Worm (Caenorhabditis elegans) whole organism, L1 larva: ENCODE results near the gene ptr-24.

ENCODE experiments used
- alr-1 ChIP-seq: fragments of 200-800 bp; sonication (Bioruptor generic); optimal IDR thresholded peaks from 2 replicates; lab custom pipeline; 2018; ENCODE audit warnings: borderline replicate concordance, mild to moderate bottlenecking, missing genetic modification characterization, missing compliant biosample characterization
- aly-2 ChIP-seq: fragments of 150-350 bp; optimal IDR thresholded peaks from 2 replicates; lab custom pipeline; 2014; ENCODE audit warnings: missing biosample characterization, missing genetic modification characterization
- egl-13 ChIP-seq: sonication (generic microtip); optimal IDR thresholded peaks from 2 replicates; lab custom pipeline; 2016; ENCODE audit warnings: missing genotype, missing genetic modification reagents, missing genetic modification characterization, missing compliant biosample characterization
- mdl-1 ChIP-seq, 2 experiments: fragments of 150-350 bp; optimal IDR thresholded peaks; 2 replicates each; lab custom pipeline; 2014 to 2017; ENCODE audit warnings: missing biosample characterization in 2 of 2, missing genetic modification characterization in 2 of 2, inconsistent platforms in 1 of 2
- nhr-237 ChIP-seq: fragments of 150-350 bp; optimal IDR thresholded peaks from 2 replicates; lab custom pipeline; 2014; ENCODE audit warnings: missing biosample characterization, missing genetic modification characterization
- nhr-47 ChIP-seq: sonication (generic microtip); optimal IDR thresholded peaks from 2 replicates; lab custom pipeline; 2016; ENCODE audit warnings: mild to moderate bottlenecking, missing genetic modification characterization, moderate library complexity, missing compliant biosample characterization
- nhr-77 ChIP-seq: fragments of 150-350 bp; optimal IDR thresholded peaks from 2 replicates; lab custom pipeline; 2014; ENCODE audit warnings: missing biosample characterization, missing genetic modification characterization
- pag-3 ChIP-seq: sonication (generic microtip); optimal IDR thresholded peaks from 2 replicates; lab custom pipeline; 2017; ENCODE audit warnings: missing genetic modification characterization, mild to moderate bottlenecking, missing compliant biosample characterization, antibody characterized with exemption, borderline replicate concordance; ENCODE audit not compliant: insufficient read depth
- sox-4 ChIP-seq: sonication (generic microtip); optimal IDR thresholded peaks from 2 replicates; lab custom pipeline; 2016; ENCODE audit warnings: missing genetic modification characterization, missing compliant biosample characterization
- unc-62 ChIP-seq: fragments of 150-350 bp; optimal IDR thresholded peaks from 2 replicates; lab custom pipeline; 2014; ENCODE audit warnings: missing biosample characterization, missing genetic modification reagents, missing genetic modification characterization
- zag-1 ChIP-seq: fragments of 150-350 bp; optimal IDR thresholded peaks from 2 replicates; lab custom pipeline; 2014; ENCODE audit warnings: missing biosample characterization, missing genetic modification characterization
- ztf-4 ChIP-seq: fragments of 150-350 bp; optimal IDR thresholded peaks from 2 replicates; lab custom pipeline; 2014; ENCODE audit warnings: missing biosample characterization, missing genetic modification characterization

DNA sequence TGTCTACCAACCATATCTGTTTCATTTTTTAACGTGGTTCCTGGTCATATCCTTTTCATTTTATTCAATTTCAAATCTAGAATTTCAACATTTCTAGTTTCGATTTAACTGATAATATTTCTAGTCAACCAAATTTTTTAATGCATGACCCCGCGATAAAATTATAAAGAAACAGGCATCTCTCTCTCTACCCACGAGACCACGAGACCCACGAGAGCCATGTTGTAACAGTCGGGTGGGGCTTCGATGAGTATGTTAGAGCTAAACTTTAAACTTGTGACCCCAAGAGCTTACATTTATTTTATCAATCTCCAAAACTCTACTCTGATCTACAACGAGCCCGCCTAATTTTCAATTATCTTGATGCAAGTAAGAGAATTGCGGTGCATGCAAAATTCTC, 19.5 kb upstream of the ptr-24 start:
- no peak for TF ChIP-seq egl-13 (tag; lab: Kevin White, UChicago)
- no peak for TF ChIP-seq pag-3 (tag; lab: Kevin White, UChicago)
- TF ChIP-seq zag-1, result no peak
- TF ChIP-seq mdl-1 (tag; optimal IDR thresholded peaks at IDR 0.05; lab: Kevin White, UChicago), result peak in 1 of 2 experiments; percentile 27
- no peak for TF ChIP-seq alr-1 (tag; lab: Kevin White, UChicago)
- TF ChIP-seq sox-4 (tag; lab: Kevin White, UChicago), result no peak
- TF ChIP-seq unc-62 (GFP tag; lab: Kevin White, UChicago), result no peak
- no peak for TF ChIP-seq nhr-77
- TF ChIP-seq nhr-47 (tag; lab: Kevin White, UChicago), result no peak
- no peak for TF ChIP-seq ztf-4 (tag; lab: Kevin White, UChicago)
- no peak for TF ChIP-seq aly-2
- TF ChIP-seq nhr-237 (tag; lab: Kevin White, UChicago), result no peak
